Fruit fly (Drosophila melanogaster) whole organism, prepupa: Measurements from ENCODE around the gene CG13282.

ENCODE experiments used
- CG1621 ChIP-seq: fragments of 200-800 bp; sonication (Bioruptor generic); optimal IDR thresholded peaks from 3 replicates; lab custom pipeline; 2018; ENCODE audit warnings: missing biosample characterization, mild to moderate bottlenecking, missing genetic modification characterization
- CG16779 ChIP-seq: fragments of 200-800 bp; sonication (Bioruptor generic); optimal IDR thresholded peaks from 3 replicates; lab custom pipeline; 2017; ENCODE audit warnings: missing biosample characterization, mild to moderate bottlenecking, missing genetic modification characterization
- CG31627 ChIP-seq: fragments of 200-800 bp; sonication (Bioruptor generic); optimal IDR thresholded peaks from 3 replicates; lab custom pipeline; 2016; ENCODE audit warnings: missing biosample characterization, missing genetic modification characterization
- CG34406 ChIP-seq: fragments of 200-800 bp; sonication (Bioruptor generic); optimal IDR thresholded peaks from 3 replicates; lab custom pipeline; 2016; ENCODE audit warnings: missing biosample characterization, missing genetic modification characterization
- CG6854 ChIP-seq: fragments of 200-800 bp; sonication (Bioruptor generic); optimal IDR thresholded peaks from 2 replicates; lab custom pipeline; 2017; ENCODE audit warnings: missing biosample characterization, mild to moderate bottlenecking, missing genetic modification characterization
- CG8119 ChIP-seq: fragments of 200-800 bp; sonication (Bioruptor generic); IDR thresholded peaks from 3 replicates; pipeline ENCODE4 v1.3.6; 2022; ENCODE audit warnings: missing biosample characterization, missing genetic modification characterization
- Eip93F ChIP-seq: fragments of 200-800 bp; sonication (Bioruptor generic); optimal IDR thresholded peaks from 2 replicates; lab custom pipeline; 2016; ENCODE audit warnings: missing biosample characterization, mild to moderate bottlenecking, missing genetic modification characterization
- Hr39 ChIP-seq: fragments of 200-800 bp; sonication (Bioruptor generic); optimal IDR thresholded peaks from 2 replicates; lab custom pipeline; 2016; ENCODE audit warnings: missing biosample characterization, missing genetic modification characterization
- Lpt ChIP-seq: fragments of 200-800 bp; sonication (Bioruptor generic); optimal IDR thresholded peaks from 3 replicates; lab custom pipeline; 2016; ENCODE audit warnings: missing biosample characterization, missing genetic modification characterization
- Met ChIP-seq: fragments of 200-800 bp; sonication (Bioruptor generic); optimal IDR thresholded peaks from 3 replicates; lab custom pipeline; 2016; ENCODE audit warnings: missing biosample characterization, missing genetic modification characterization
- Sox102F ChIP-seq: fragments of 200-800 bp; sonication (Bioruptor generic); optimal IDR thresholded peaks from 2 replicates; lab custom pipeline; 2016; ENCODE audit warnings: missing biosample characterization, mild to moderate bottlenecking, missing genetic modification characterization
- fkh ChIP-seq: fragments of 200-800 bp; sonication (Bioruptor generic); optimal IDR thresholded peaks from 3 replicates; lab custom pipeline; 2017; ENCODE audit warnings: missing biosample characterization, mild to moderate bottlenecking, missing genetic modification characterization, moderate library complexity

DNA sequence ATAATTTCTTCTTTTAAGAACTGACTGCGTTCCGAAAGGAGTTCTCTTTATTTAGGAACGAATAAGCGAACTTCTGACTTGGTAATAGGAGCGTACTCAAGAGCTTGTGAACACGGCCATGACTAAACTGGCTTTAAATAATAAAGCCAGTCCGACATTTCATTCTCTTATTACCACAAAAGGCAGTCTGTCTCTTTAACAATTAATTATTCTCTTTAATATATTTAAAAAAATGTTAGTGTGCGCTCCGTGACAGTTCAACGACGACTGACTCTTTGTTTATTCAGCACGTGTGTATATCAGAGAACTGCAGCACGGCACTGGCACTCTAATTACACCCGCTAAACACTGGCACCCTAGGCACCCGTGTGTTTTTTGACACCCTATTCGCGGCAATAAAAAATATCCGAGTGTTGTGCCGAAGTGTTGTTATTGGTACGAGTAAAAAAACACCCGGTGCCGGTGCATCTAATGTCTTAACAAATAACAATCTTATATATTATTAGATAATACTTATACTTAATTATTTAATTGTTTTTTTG is 24.2 kb upstream of the CG13282 start, which contains the start of gene CG31809:
- TF ChIP-seq CG34406 (no peak), Met (GFP tag; lab: Kevin White, UChicago) (no peak), CG16779 (tag; lab: Kevin White, UChicago) (no peak), CG31627 (GFP tag; lab: Kevin White, UChicago) (no peak), CG1621 (tag; lab: Kevin White, UChicago) (no peak), Eip93F (GFP tag; lab: Kevin White, UChicago) (no peak), Hr39 (GFP tag; lab: Kevin White, UChicago) (no peak), CG6854 (GFP tag; lab: Kevin White, UChicago) (no peak), Lpt (no peak), CG8119 (GFP tag; lab: Robert Waterston, UW) (no peak), fkh (GFP tag; lab: Kevin White, UChicago) (peak; percentile 63), Sox102F (GFP tag; lab: Kevin White, UChicago) (no peak)
